Worm (Caenorhabditis elegans) whole organism, L4 larva: Measurements from ENCODE around the gene Y82E9BL.1.

Experiments
- D1046.2 ChIP-seq: fragments of 200-800 bp; sonication (Bioruptor generic); IDR thresholded peaks from 2 replicates; pipeline ENCODE4 v1.3.6; 2022; ENCODE audit warnings: missing genetic modification characterization, missing compliant biosample characterization
- F44E2.7 ChIP-seq: fragments of 200-800 bp; sonication (Bioruptor generic); IDR thresholded peaks from 2 replicates; pipeline ENCODE4 v2.1.2; 2022; ENCODE audit warnings: missing genetic modification characterization, missing compliant biosample characterization
- F49E8.2 ChIP-seq: sonication (generic microtip); optimal IDR thresholded peaks from 2 replicates; lab custom pipeline; 2016; ENCODE audit warnings: missing compliant biosample characterization, mild to moderate bottlenecking, missing genetic modification characterization, borderline replicate concordance
- ZK546.5 ChIP-seq, 2 experiments: sonication (generic microtip); optimal IDR thresholded peaks; 2 replicates each; lab custom pipeline; 2017; ENCODE audit warnings: missing biosample characterization in 2 of 2, missing genetic modification characterization in 2 of 2
- attf-4 ChIP-seq: sonication (generic microtip); optimal IDR thresholded peaks from 3 replicates; lab custom pipeline; 2017; ENCODE audit warnings: missing biosample characterization, missing genetic modification characterization
- ceh-28 ChIP-seq: fragments of 150-350 bp; optimal IDR thresholded peaks from 2 replicates; lab custom pipeline; 2014; ENCODE audit warnings: missing biosample characterization, missing genetic modification reagents, missing genetic modification characterization
- ceh-32 ChIP-seq: sonication (generic microtip); optimal IDR thresholded peaks from 2 replicates; lab custom pipeline; 2016; ENCODE audit warnings: mild to moderate bottlenecking, missing genetic modification characterization, missing compliant biosample characterization; ENCODE audit not compliant: poor library complexity
- ceh-82 ChIP-seq: sonication (generic microtip); optimal IDR thresholded peaks from 2 replicates; lab custom pipeline; 2017; ENCODE audit warnings: missing biosample characterization, missing genetic modification characterization
- ces-1 ChIP-seq: fragments of 150-350 bp; sonication (generic microtip); optimal IDR thresholded peaks from 4 replicates; lab custom pipeline; 2014; ENCODE audit warnings: missing biosample characterization, missing genetic modification reagents, missing genetic modification characterization
- daf-12 ChIP-seq: fragments of 150-350 bp; optimal IDR thresholded peaks from 2 replicates; lab custom pipeline; 2014; ENCODE audit warnings: missing biosample characterization, missing genetic modification reagents, missing genetic modification characterization
- daf-16 ChIP-seq, 3 experiments: sonication (generic microtip); optimal IDR thresholded peaks; 2 replicates each; lab custom pipeline; 2016 to 2017; ENCODE audit warnings: missing genetic modification characterization in 3 of 3, missing genetic modification reagents in 3 of 3, mild to moderate bottlenecking in 2 of 3, missing compliant biosample characterization in 2 of 3, missing biosample characterization in 1 of 3, moderate library complexity in 1 of 3
- dmd-6 ChIP-seq: fragments of 200-800 bp; sonication (Bioruptor generic); IDR thresholded peaks from 2 replicates; pipeline ENCODE4 v1.3.6; 2022; ENCODE audit warnings: missing genetic modification reagents, missing genetic modification characterization, missing compliant biosample characterization
- dmd-8 ChIP-seq: fragments of 200-800 bp; sonication (Bioruptor generic); IDR thresholded peaks from 2 replicates; pipeline ENCODE4 v1.3.6; 2022; ENCODE audit warnings: missing genetic modification characterization, missing compliant biosample characterization
- dpl-1 ChIP-seq: fragments of 150-350 bp; optimal IDR thresholded peaks from 2 replicates; lab custom pipeline; 2014; ENCODE audit warnings: missing biosample characterization, missing genetic modification reagents, missing genetic modification characterization
- dve-1 ChIP-seq: sonication (generic microtip); optimal IDR thresholded peaks from 2 replicates; lab custom pipeline; 2017; ENCODE audit warnings: antibody characterized with exemption, mild to moderate bottlenecking, missing genetic modification characterization, missing compliant biosample characterization; ENCODE audit not compliant: insufficient read depth
- egl-43 ChIP-seq: fragments of 200-800 bp; sonication (Bioruptor generic); IDR thresholded peaks from 2 replicates; pipeline ENCODE4 v1.3.6; 2022; ENCODE audit warnings: missing genetic modification reagents, missing genetic modification characterization, missing compliant biosample characterization
- hif-1 ChIP-seq, 2 experiments: sonication (generic microtip); optimal IDR thresholded peaks; 2 replicates each; lab custom pipeline; 2016 to 2017; ENCODE audit warnings: missing compliant biosample characterization in 2 of 2, missing genetic modification characterization in 2 of 2, missing genetic modification reagents in 2 of 2, missing genotype in 2 of 2, mild to moderate bottlenecking in 1 of 2
- hlh-11 ChIP-seq: fragments of 200-800 bp; sonication (Bioruptor generic); optimal IDR thresholded peaks from 2 replicates; lab custom pipeline; 2018; ENCODE audit warnings: mild to moderate bottlenecking, missing genetic modification characterization, missing compliant biosample characterization
- hlh-30 ChIP-seq: sonication (generic microtip); optimal IDR thresholded peaks from 2 replicates; lab custom pipeline; 2017; ENCODE audit warnings: antibody characterized with exemption, mild to moderate bottlenecking, missing genetic modification characterization, missing compliant biosample characterization; ENCODE audit not compliant: insufficient read depth
- jun-1 ChIP-seq: fragments of 150-350 bp; optimal IDR thresholded peaks from 2 replicates; lab custom pipeline; 2014; ENCODE audit warnings: missing biosample characterization, missing genetic modification reagents, missing genetic modification characterization
- lin-1 ChIP-seq: fragments of 200-800 bp; sonication (Bioruptor generic); IDR thresholded peaks from 2 replicates; pipeline ENCODE4 v1.3.6; 2022; ENCODE audit warnings: missing genetic modification reagents, missing genetic modification characterization, missing compliant biosample characterization
- lin-29 ChIP-seq: fragments of 200-800 bp; sonication (Bioruptor generic); IDR thresholded peaks from 2 replicates; pipeline ENCODE4 v1.3.6; 2022; ENCODE audit warnings: missing genetic modification reagents, missing genetic modification characterization, missing compliant biosample characterization
- lin-39 ChIP-seq: fragments of 150-350 bp; optimal IDR thresholded peaks from 2 replicates; lab custom pipeline; 2014; ENCODE audit warnings: missing biosample characterization, missing genetic modification reagents, missing genetic modification characterization
- lir-3 ChIP-seq: sonication (generic microtip); optimal IDR thresholded peaks from 2 replicates; lab custom pipeline; 2016; ENCODE audit warnings: mild to moderate bottlenecking, missing genetic modification characterization, missing compliant biosample characterization
- madf-9 ChIP-seq: fragments of 200-800 bp; sonication (Bioruptor generic); conservative IDR thresholded peaks from 2 replicates; pipeline ENCODE4 v1.3.6; 2022; ENCODE audit warnings: missing genetic modification reagents, missing genetic modification characterization, missing compliant biosample characterization
- mdl-1 ChIP-seq, 2 experiments: fragments of 150-350 bp in 1 of 2; sonication (generic microtip) in 1 of 2; optimal IDR thresholded peaks; 2 replicates each; lab custom pipeline; 2014 to 2017; ENCODE audit warnings: missing biosample characterization in 2 of 2, missing genetic modification characterization in 2 of 2
- mxl-2 ChIP-seq: fragments of 200-800 bp; sonication (Bioruptor generic); conservative IDR thresholded peaks from 2 replicates; pipeline ENCODE4 v1.3.6; 2022; ENCODE audit warnings: missing genetic modification reagents, missing genetic modification characterization, missing compliant biosample characterization
- mxl-3 ChIP-seq: fragments of 200-800 bp; sonication (Bioruptor generic); optimal IDR thresholded peaks from 2 replicates; lab custom pipeline; 2018; ENCODE audit warnings: mild to moderate bottlenecking, missing genetic modification characterization, missing compliant biosample characterization
- nhr-102 ChIP-seq: sonication (generic microtip); optimal IDR thresholded peaks from 2 replicates; lab custom pipeline; 2016; ENCODE audit warnings: mild to moderate bottlenecking, missing genetic modification characterization, moderate library complexity, missing compliant biosample characterization
- nhr-28 ChIP-seq: fragments of 150-350 bp; optimal IDR thresholded peaks from 2 replicates; lab custom pipeline; 2014; ENCODE audit warnings: missing biosample characterization, missing genetic modification characterization
- nhr-76 ChIP-seq: fragments of 150-350 bp; optimal IDR thresholded peaks from 2 replicates; lab custom pipeline; 2014; ENCODE audit warnings: missing biosample characterization, missing genetic modification characterization
- php-3 ChIP-seq: fragments of 200-800 bp; sonication (Bioruptor generic); IDR thresholded peaks from 2 replicates; pipeline ENCODE4 v1.3.6; 2022; ENCODE audit warnings: missing genetic modification reagents, missing genetic modification characterization, missing compliant biosample characterization
- pqm-1 ChIP-seq: sonication (generic microtip); optimal IDR thresholded peaks from 2 replicates; lab custom pipeline; 2017; ENCODE audit warnings: missing biosample characterization, missing genetic modification characterization
- saeg-2 ChIP-seq: fragments of 200-800 bp; sonication (Bioruptor generic); IDR thresholded peaks from 2 replicates; pipeline ENCODE4 v1.3.6; 2022; ENCODE audit warnings: missing genetic modification reagents, missing genetic modification characterization, missing compliant biosample characterization
- sdz-12 ChIP-seq: fragments of 200-800 bp; sonication (Bioruptor generic); optimal IDR thresholded peaks from 2 replicates; lab custom pipeline; 2018; ENCODE audit warnings: mild to moderate bottlenecking, missing genetic modification characterization, missing compliant biosample characterization
- snpc-4 ChIP-seq: fragments of 150-350 bp; optimal IDR thresholded peaks from 2 replicates; lab custom pipeline; 2014; ENCODE audit warnings: missing biosample characterization, missing genetic modification characterization
- spr-3 ChIP-seq: fragments of 200-800 bp; sonication (Bioruptor generic); optimal IDR thresholded peaks from 2 replicates; lab custom pipeline; 2018; ENCODE audit warnings: mild to moderate bottlenecking, missing genetic modification characterization, missing compliant biosample characterization
- tag-97 ChIP-seq: fragments of 200-800 bp; sonication (Bioruptor generic); IDR thresholded peaks from 2 replicates; pipeline ENCODE4 v1.3.6; 2022; ENCODE audit warnings: missing genetic modification characterization, missing compliant biosample characterization
- unc-130 ChIP-seq: sonication (generic microtip); optimal IDR thresholded peaks from 2 replicates; lab custom pipeline; 2016; ENCODE audit warnings: missing genetic modification reagents, missing genetic modification characterization, missing compliant biosample characterization
- unc-62 ChIP-seq, 3 experiments: fragments of 150-350 bp in 1 of 3; sonication (generic microtip); optimal IDR thresholded peaks in 2 of 3; peaks in 1 of 3; 1 replicate in 1 of 3; 2 replicates in 2 of 3; lab custom pipeline; 2014 to 2017; ENCODE audit warnings: missing biosample characterization in 3 of 3, missing genetic modification characterization in 3 of 3, missing genetic modification reagents in 3 of 3, missing genotype in 1 of 3
- zfp-2 ChIP-seq: sonication (generic microtip); optimal IDR thresholded peaks from 2 replicates; lab custom pipeline; 2016; ENCODE audit warnings: mild to moderate bottlenecking, missing genetic modification characterization, missing compliant biosample characterization
- ztf-11 ChIP-seq: fragments of 150-350 bp; optimal IDR thresholded peaks from 2 replicates; lab custom pipeline; 2014; ENCODE audit warnings: missing biosample characterization, missing genetic modification characterization

Gene Y82E9BL.1

DNA sequence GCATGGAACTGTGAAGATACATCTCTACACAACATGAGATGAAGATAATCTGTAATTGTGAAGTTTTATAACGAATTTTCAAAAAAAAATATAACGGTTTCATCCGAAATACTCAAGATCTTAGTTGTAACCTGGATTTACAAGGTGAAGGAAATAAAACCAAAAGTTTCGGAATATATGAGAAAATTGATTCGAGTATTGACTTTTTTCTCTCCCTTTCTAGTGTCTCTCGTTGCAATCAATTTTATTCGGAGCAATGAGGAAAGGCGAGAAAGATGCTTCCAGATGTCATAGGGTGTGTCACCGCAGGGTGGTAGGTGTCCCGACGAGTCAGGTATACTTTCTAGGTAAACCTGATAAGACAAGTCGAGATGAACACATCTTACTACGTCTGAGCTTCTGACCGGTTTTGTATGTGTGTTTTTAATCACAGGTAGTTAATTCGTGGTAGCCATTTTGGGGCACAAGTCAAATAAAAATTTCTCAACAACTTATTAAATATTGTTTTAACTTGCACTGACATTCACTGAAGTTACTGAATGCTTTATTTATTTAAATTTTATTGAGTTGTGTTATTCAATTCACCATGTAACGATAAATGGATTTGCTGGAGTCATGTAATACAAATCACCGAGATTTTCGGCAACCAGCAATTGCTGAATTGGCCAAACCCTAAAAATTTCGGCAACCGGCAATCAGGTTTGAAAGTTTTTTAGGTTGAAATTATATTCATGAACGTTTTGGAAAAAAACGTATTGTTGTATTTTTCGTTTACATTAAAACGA lies 33.2 kb upstream of the Y82E9BL.1 start, which contains the start of gene pals-20:
TSS of gene pals-20 (minus strand) at position 51 of the 785 bp plus-strand sequence.
- no peak for TF ChIP-seq jun-1 (tag; lab: Kevin White, UChicago)
- TF ChIP-seq zfp-2 (tag; lab: Kevin White, UChicago), result no peak
- no peak for TF ChIP-seq dmd-8
- TF ChIP-seq dmd-6 (GFP tag; lab: Robert Waterston, UW), result peak; percentile 34; the same call in 1 of the 2 replicates
- TF ChIP-seq daf-12 (tag; lab: Kevin White, UChicago), result no peak
- TF ChIP-seq madf-9 (GFP tag; lab: Robert Waterston, UW), result no peak
- no peak for TF ChIP-seq sdz-12
- no peak for TF ChIP-seq hif-1 (tag; optimal IDR thresholded peaks at IDR 0.05; lab: Kevin White, UChicago)
- TF ChIP-seq mxl-3 (GFP tag; lab: Kevin White, UChicago), result no peak
- no peak for TF ChIP-seq D1046.2 (GFP tag; lab: Robert Waterston, UW)
- no peak for TF ChIP-seq ZK546.5 (tag; optimal IDR thresholded peaks at IDR 0.05; lab: Kevin White, UChicago)
- no peak for TF ChIP-seq nhr-102 (tag; lab: Kevin White, UChicago)
- no peak for TF ChIP-seq nhr-76 (tag; lab: Kevin White, UChicago)
- TF ChIP-seq nhr-28 (tag; lab: Kevin White, UChicago), result peak; percentile 23
- no peak for TF ChIP-seq lin-1 (GFP tag; lab: Robert Waterston, UW)
- no peak for TF ChIP-seq unc-130
- TF ChIP-seq mdl-1 (tag; optimal IDR thresholded peaks at IDR 0.05; lab: Kevin White, UChicago), result no peak
- TF ChIP-seq php-3 (GFP tag; lab: Robert Waterston, UW), result no peak
- peak; percentile 1 for TF ChIP-seq pqm-1 (tag; lab: Kevin White, UChicago)
- TF ChIP-seq saeg-2 (GFP tag; lab: Robert Waterston, UW), result no peak
- TF ChIP-seq F49E8.2, result no peak
- peak; percentile 70 for TF ChIP-seq dve-1 (tag; lab: Kevin White, UChicago)
- TF ChIP-seq dpl-1 (GFP tag; lab: Kevin White, UChicago), result no peak
- no peak for TF ChIP-seq spr-3
- peak in 1 of 2 experiments; percentile 82 for TF ChIP-seq unc-62 (GFP tag; optimal IDR thresholded peaks at IDR 0.05 in 1 of 2; lab: Kevin White, UChicago)
- no peak for TF ChIP-seq unc-62 (tag; optimal IDR thresholded peaks at IDR 0.05; lab: Kevin White, UChicago)
- TF ChIP-seq hlh-11, result peak; percentile 55
- no peak for TF ChIP-seq ceh-28 (tag; lab: Kevin White, UChicago)
- TF ChIP-seq ces-1 (GFP tag; lab: Kevin White, UChicago), result no peak
- TF ChIP-seq snpc-4 (tag; lab: Kevin White, UChicago), result no peak
- TF ChIP-seq tag-97 (GFP tag; lab: Robert Waterston, UW), result no peak
- no peak for TF ChIP-seq daf-16 (GFP tag; optimal IDR thresholded peaks at IDR 0.05; lab: Kevin White, UChicago)
- TF ChIP-seq daf-16 (tag; optimal IDR thresholded peaks at IDR 0.05; lab: Kevin White, UChicago), result peak; percentile 59
- peak; percentile 26 for TF ChIP-seq hlh-30
- no peak for TF ChIP-seq F44E2.7
- no peak for TF ChIP-seq ztf-11 (tag; lab: Kevin White, UChicago)
- no peak for TF ChIP-seq attf-4
- no peak for TF ChIP-seq lir-3
- no peak for TF ChIP-seq ceh-82 (tag; lab: Kevin White, UChicago)
- TF ChIP-seq lin-29 (GFP tag; lab: Robert Waterston, UW), result no peak
- TF ChIP-seq lin-39 (tag; lab: Kevin White, UChicago), result no peak
- TF ChIP-seq mxl-2 (GFP tag; lab: Robert Waterston, UW), result no peak
- TF ChIP-seq egl-43, result no peak
- no peak for TF ChIP-seq ceh-32
- TF ChIP-seq, all 104 proteins: peak for 8
